Fruit fly (Drosophila melanogaster) Kc167 (cell line): ENCODE results near the gene Blos2.

Experiments used
- Myc ChIP-seq: fragments of >200 bp; optimal IDR thresholded peaks from 2 replicates; lab custom pipeline; 2017; ENCODE audit warnings: missing external identifiers
- h ChIP-seq: fragments of >200 bp; optimal IDR thresholded peaks from 3 replicates; lab custom pipeline; 2018; ENCODE audit warnings: missing external identifiers
- insv ChIP-seq: fragments of >200 bp; optimal IDR thresholded peaks from 3 replicates; lab custom pipeline; 2018; ENCODE audit warnings: missing external identifiers
- psq ChIP-seq: fragments of >200 bp; optimal IDR thresholded peaks from 2 replicates; lab custom pipeline; 2017; ENCODE audit warnings: missing external identifiers
- ttk ChIP-seq: sonication (Bioruptor generic); optimal IDR thresholded peaks from 2 replicates; lab custom pipeline; 2017; ENCODE audit warnings: missing external identifiers

DNA sequence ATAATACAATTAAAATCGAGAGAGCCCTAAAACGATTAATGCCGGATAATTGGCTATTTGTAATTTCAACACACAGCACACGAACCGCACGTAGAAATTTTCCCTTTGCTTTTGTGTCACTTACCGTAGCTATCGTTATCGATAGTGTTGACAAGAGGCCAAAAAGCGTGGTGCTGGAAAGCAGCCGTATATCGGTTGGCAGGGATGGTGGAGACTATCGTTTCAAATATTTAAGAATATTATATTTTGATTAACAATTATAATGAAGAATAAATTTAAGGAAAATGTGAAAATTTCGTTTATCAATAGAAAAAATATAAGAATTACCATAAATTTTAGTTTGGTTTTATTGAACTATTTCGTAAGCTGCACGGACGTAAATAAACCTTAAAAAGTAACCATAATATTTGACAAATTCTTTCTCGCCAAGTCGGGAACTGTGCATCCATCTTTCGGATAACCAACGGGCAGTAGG is 31.7 kb downstream of the Blos2 start, which contains the start of gene JIL-1:
- TF ChIP-seq psq, result no peak
- no peak for TF ChIP-seq ttk
- no peak for TF ChIP-seq insv
- no peak for TF ChIP-seq Myc (lab: Kevin White, UChicago)
- no peak for TF ChIP-seq h (lab: Kevin White, UChicago)
